Fruit fly (Drosophila melanogaster) whole organism, embryonic: ENCODE results near the gene Pvf3.

Experiments used
- Bteb2 ChIP-seq: fragments of 200-800 bp; sonication (Bioruptor generic); optimal IDR thresholded peaks from 2 replicates; lab custom pipeline; 2016; ENCODE audit warnings: missing biosample characterization, missing genetic modification characterization
- CG12104 ChIP-seq: fragments of 200-800 bp; sonication (Bioruptor generic); optimal IDR thresholded peaks from 3 replicates; lab custom pipeline; 2016; ENCODE audit warnings: missing biosample characterization, missing genetic modification characterization
- CG12299 ChIP-seq: fragments of 200-800 bp; sonication (Bioruptor generic); optimal IDR thresholded peaks from 2 replicates; lab custom pipeline; 2018; ENCODE audit warnings: missing biosample characterization, mild to moderate bottlenecking, missing genetic modification characterization
- CG12659 ChIP-seq: fragments of 200-800 bp; sonication (Bioruptor generic); optimal IDR thresholded peaks from 3 replicates; lab custom pipeline; 2017; ENCODE audit warnings: mild to moderate bottlenecking, missing biosample characterization, missing genetic modification reagents, missing genetic modification characterization
- CG1529 ChIP-seq: fragments of 200-800 bp; sonication (Bioruptor generic); optimal IDR thresholded peaks from 3 replicates; lab custom pipeline; 2018; ENCODE audit warnings: missing biosample characterization, missing genetic modification characterization
- CG1602 ChIP-seq: fragments of 200-800 bp; sonication (Bioruptor generic); optimal IDR thresholded peaks from 3 replicates; lab custom pipeline; 2016; ENCODE audit warnings: missing biosample characterization, missing genetic modification characterization
- CG16815 ChIP-seq: fragments of 200-800 bp; sonication (Bioruptor generic); optimal IDR thresholded peaks from 3 replicates; lab custom pipeline; 2017; ENCODE audit warnings: missing biosample characterization, mild to moderate bottlenecking, missing genetic modification characterization
- CG18262 ChIP-seq: fragments of 200-800 bp; optimal IDR thresholded peaks from 3 replicates; lab custom pipeline; 2019; ENCODE audit warnings: missing biosample characterization, mild to moderate bottlenecking, missing genetic modification characterization, moderate library complexity
- CG2199 ChIP-seq: fragments of 200-800 bp; sonication (Bioruptor generic); IDR thresholded peaks from 3 replicates; pipeline ENCODE4 v1.3.6; 2022; ENCODE audit warnings: missing biosample characterization, missing genetic modification characterization
- CG31224 ChIP-seq: fragments of 200-800 bp; sonication (Bioruptor generic); IDR thresholded peaks from 2 replicates; pipeline ENCODE4 v1.3.6; 2022; ENCODE audit warnings: missing biosample characterization, missing genetic modification characterization
- CG5180 ChIP-seq: fragments of 200-800 bp; sonication (Bioruptor generic); optimal IDR thresholded peaks from 3 replicates; lab custom pipeline; 2017; ENCODE audit warnings: missing biosample characterization, missing genetic modification characterization, mild to moderate bottlenecking, moderate library complexity, missing genetic modification reagents
- CG7963 ChIP-seq: fragments of 200-800 bp; sonication (Bioruptor generic); IDR thresholded peaks from 3 replicates; pipeline ENCODE4 v1.3.6; 2022; ENCODE audit warnings: missing biosample characterization, missing genetic modification characterization; ENCODE audit not compliant: partially characterized antibody
- CG8359 ChIP-seq: fragments of 200-800 bp; sonication (Bioruptor generic); optimal IDR thresholded peaks from 2 replicates; lab custom pipeline; 2017; ENCODE audit warnings: missing biosample characterization, mild to moderate bottlenecking, missing genetic modification characterization, borderline replicate concordance
- CG8388 ChIP-seq: fragments of 200-800 bp; sonication (Bioruptor generic); optimal IDR thresholded peaks from 2 replicates; lab custom pipeline; 2019; ENCODE audit warnings: missing biosample characterization, mild to moderate bottlenecking, missing genetic modification characterization, moderate library complexity
- CG8478 ChIP-seq: fragments of >200 bp; optimal IDR thresholded peaks from 2 replicates; lab custom pipeline; 2018
- CG8924 ChIP-seq: fragments of 200-800 bp; optimal IDR thresholded peaks from 3 replicates; lab custom pipeline; 2019; ENCODE audit warnings: missing biosample characterization, mild to moderate bottlenecking, missing genetic modification characterization, moderate library complexity
- D ChIP-seq, 2 experiments: fragments of 200-800 bp in 1 of 2; fragments of >200 bp in 1 of 2; sonication (Bioruptor generic) in 1 of 2; optimal IDR thresholded peaks; 2 replicates in 1 of 2; 3 replicates in 1 of 2; lab custom pipeline; 2017; ENCODE audit warnings: mild to moderate bottlenecking in 1 of 2, missing biosample characterization in 1 of 2, missing genetic modification characterization in 1 of 2, missing genetic modification reagents in 1 of 2
- Dbx ChIP-seq: fragments of 200-800 bp; sonication (Bioruptor generic); IDR thresholded peaks from 3 replicates; pipeline ENCODE4 v1.3.6; 2022; ENCODE audit warnings: missing biosample characterization, missing genetic modification characterization
- Deaf1 ChIP-seq: fragments of 200-800 bp; optimal IDR thresholded peaks from 3 replicates; lab custom pipeline; 2019; ENCODE audit warnings: missing biosample characterization, mild to moderate bottlenecking, missing genetic modification characterization, moderate library complexity
- Kr ChIP-seq: fragments of 200-800 bp; sonication (Bioruptor generic); optimal IDR thresholded peaks from 2 replicates; lab custom pipeline; 2017; ENCODE audit warnings: missing biosample characterization, mild to moderate bottlenecking, missing genetic modification characterization
- NC2α ChIP-seq: fragments of 200-800 bp; sonication (Bioruptor generic); optimal IDR thresholded peaks from 2 replicates; lab custom pipeline; 2016; ENCODE audit warnings: missing biosample characterization, missing genetic modification characterization
- Neu2 ChIP-seq: fragments of 200-800 bp; sonication (Bioruptor generic); optimal IDR thresholded peaks from 3 replicates; lab custom pipeline; 2016; ENCODE audit warnings: missing biosample characterization, missing genetic modification characterization, borderline replicate concordance
- Pdp1 ChIP-seq, 2 experiments: fragments of 200-800 bp; sonication (Bioruptor generic); optimal IDR thresholded peaks; 3 replicates each; lab custom pipeline; 2016; ENCODE audit warnings: missing biosample characterization in 2 of 2, missing genetic modification characterization in 2 of 2, mild to moderate bottlenecking in 1 of 2, moderate library complexity in 1 of 2
- Ravus ChIP-seq: fragments of 200-800 bp; sonication (Bioruptor generic); IDR thresholded peaks from 2 replicates; pipeline ENCODE4 v1.3.6; 2022; ENCODE audit warnings: missing biosample characterization, missing genetic modification characterization
- Scr ChIP-seq: fragments of 200-800 bp; sonication (Bioruptor generic); IDR thresholded peaks from 2 replicates; pipeline ENCODE4 v1.3.6; 2022; ENCODE audit warnings: missing biosample characterization, missing genetic modification characterization; ENCODE audit not compliant: partially characterized antibody
- Xbp1 ChIP-seq: fragments of 200-800 bp; sonication (Bioruptor generic); optimal IDR thresholded peaks from 3 replicates; lab custom pipeline; 2016; ENCODE audit warnings: missing biosample characterization, mild to moderate bottlenecking, missing genetic modification characterization
- Xrp1 ChIP-seq: fragments of 200-800 bp; sonication (Bioruptor generic); IDR thresholded peaks from 2 replicates; pipeline ENCODE4 v1.3.6; 2022; ENCODE audit warnings: missing biosample characterization, missing genetic modification characterization
- cad ChIP-seq: fragments of >200 bp; optimal IDR thresholded peaks from 2 replicates; lab custom pipeline; 2017; ENCODE audit warnings: missing biosample characterization, missing genetic modification characterization
- dmrt11E ChIP-seq: fragments of 200-800 bp; sonication (Bioruptor generic); optimal IDR thresholded peaks from 3 replicates; lab custom pipeline; 2018; ENCODE audit warnings: missing biosample characterization, mild to moderate bottlenecking, missing genetic modification characterization, moderate library complexity
- fd102C ChIP-seq: fragments of 200-800 bp; sonication (Bioruptor generic); optimal IDR thresholded peaks from 2 replicates; lab custom pipeline; 2018; ENCODE audit warnings: missing biosample characterization, mild to moderate bottlenecking, missing genetic modification characterization, moderate library complexity
- fd64A ChIP-seq: fragments of 200-800 bp; sonication (Bioruptor generic); optimal IDR thresholded peaks from 3 replicates; lab custom pipeline; 2018; ENCODE audit warnings: missing biosample characterization, mild to moderate bottlenecking, missing genetic modification characterization
- gem ChIP-seq: fragments of 200-800 bp; sonication (Bioruptor generic); optimal IDR thresholded peaks from 2 replicates; lab custom pipeline; 2019; ENCODE audit warnings: missing biosample characterization, mild to moderate bottlenecking, missing genetic modification characterization, moderate library complexity
- gfzf ChIP-seq: fragments of 200-800 bp; sonication (Bioruptor generic); optimal IDR thresholded peaks from 2 replicates; lab custom pipeline; 2016; ENCODE audit warnings: missing biosample characterization, mild to moderate bottlenecking, missing genetic modification characterization, moderate library complexity
- grn ChIP-seq: fragments of 200-800 bp; sonication (Bioruptor generic); optimal IDR thresholded peaks from 3 replicates; lab custom pipeline; 2017; ENCODE audit warnings: missing biosample characterization, missing genetic modification characterization
- gsb-n ChIP-seq: fragments of 200-800 bp; sonication (Bioruptor generic); optimal IDR thresholded peaks from 3 replicates; lab custom pipeline; 2018; ENCODE audit warnings: missing biosample characterization, mild to moderate bottlenecking, missing genetic modification characterization
- ken ChIP-seq: fragments of 200-800 bp; sonication (Bioruptor generic); IDR thresholded peaks from 3 replicates; pipeline ENCODE4 v1.3.6; 2022; ENCODE audit warnings: missing biosample characterization, missing genetic modification characterization
- lilli ChIP-seq: fragments of 200-800 bp; sonication (Bioruptor generic); optimal IDR thresholded peaks from 3 replicates; lab custom pipeline; 2016; ENCODE audit warnings: missing biosample characterization, missing genetic modification characterization
- pb ChIP-seq: fragments of 200-800 bp; sonication (Bioruptor generic); optimal IDR thresholded peaks from 3 replicates; lab custom pipeline; 2016; ENCODE audit warnings: missing biosample characterization, missing genetic modification characterization
- pzg ChIP-seq: fragments of 200-800 bp; sonication (Bioruptor generic); optimal IDR thresholded peaks from 3 replicates; lab custom pipeline; 2018; ENCODE audit warnings: missing biosample characterization, mild to moderate bottlenecking, missing genetic modification characterization, moderate library complexity
- row ChIP-seq: fragments of 200-800 bp; sonication (Bioruptor generic); IDR thresholded peaks from 3 replicates; pipeline ENCODE4 v1.3.6; 2022; ENCODE audit warnings: missing biosample characterization, missing genetic modification characterization
- tll ChIP-seq, 2 experiments: fragments of 200-800 bp in 1 of 2; fragments of >200 bp in 1 of 2; sonication (Bioruptor generic) in 1 of 2; optimal IDR thresholded peaks; 2 replicates each; lab custom pipeline; 2017 to 2019; ENCODE audit warnings: missing biosample characterization in 2 of 2, missing genetic modification characterization in 2 of 2, mild to moderate bottlenecking in 1 of 2, moderate library complexity in 1 of 2
- twi ChIP-seq: fragments of 200-800 bp; optimal IDR thresholded peaks from 2 replicates; lab custom pipeline; 2019; ENCODE audit warnings: missing biosample characterization, mild to moderate bottlenecking, missing genetic modification characterization, moderate library complexity
- unpg ChIP-seq: fragments of 200-800 bp; sonication (Bioruptor generic); optimal IDR thresholded peaks from 3 replicates; lab custom pipeline; 2018; ENCODE audit warnings: missing biosample characterization, mild to moderate bottlenecking, missing genetic modification characterization, moderate library complexity
- wdn ChIP-seq: fragments of 200-800 bp; sonication (Bioruptor generic); IDR thresholded peaks from 2 replicates; pipeline ENCODE4 v1.3.6; 2022; ENCODE audit warnings: missing biosample characterization, missing genetic modification characterization
- zen ChIP-seq: fragments of 200-800 bp; sonication (Bioruptor generic); optimal IDR thresholded peaks from 3 replicates; lab custom pipeline; 2018; ENCODE audit warnings: missing biosample characterization, mild to moderate bottlenecking, missing genetic modification characterization, moderate library complexity
- zfh1 ChIP-seq: fragments of 200-800 bp; sonication (Bioruptor generic); IDR thresholded peaks from 3 replicates; pipeline ENCODE4 v1.3.6; 2022; ENCODE audit warnings: missing biosample characterization, missing genetic modification characterization

Gene Pvf3

DNA sequence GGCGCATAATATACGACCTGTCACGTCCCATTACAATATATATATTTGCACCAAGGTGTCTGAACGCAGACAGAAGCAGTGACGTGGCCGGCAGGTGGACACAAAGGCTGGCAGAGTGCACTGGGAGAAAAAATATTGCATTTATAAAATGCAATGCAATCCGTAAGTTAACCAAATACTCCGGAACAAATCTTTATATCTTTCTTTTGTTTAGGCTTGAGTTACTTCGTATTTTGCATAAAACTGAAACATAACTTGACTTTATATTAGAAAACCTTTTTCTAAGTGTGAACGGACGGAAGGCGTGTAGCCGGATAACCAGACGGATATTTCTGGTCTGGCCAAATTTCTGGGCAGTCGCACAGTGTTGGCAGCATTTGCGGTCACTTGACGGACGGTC, 13.4 kb downstream of the Pvf3 start (continued):
- peak; percentile 6 for TF ChIP-seq lilli (GFP tag; lab: Kevin White, UChicago)
- peak; percentile 22; the same call in 1 of the 3 replicates for TF ChIP-seq row (GFP tag; lab: Robert Waterston, UW)
- TF ChIP-seq dmrt11E (tag; lab: Kevin White, UChicago): peak; percentile 47
- TF ChIP-seq Bteb2 (GFP tag; lab: Kevin White, UChicago): no peak
- peak; percentile 30 for TF ChIP-seq Xbp1
- peak; percentile 42 for TF ChIP-seq gem (tag; lab: Kevin White, UChicago)
- peak; percentile 78 for TF ChIP-seq fd102C (GFP tag; lab: Kevin White, UChicago)
- no peak for TF ChIP-seq CG12299 (tag; lab: Kevin White, UChicago)
- TF ChIP-seq zfh1 (GFP tag; lab: Robert Waterston, UW): 0 out of 3 replicates have a peak, but pooled peaks have one; percentile 18
- peak; percentile 5 for TF ChIP-seq CG8924 (tag; lab: Kevin White, UChicago)
- TF ChIP-seq Xrp1 (GFP tag; lab: Robert Waterston, UW): peak; percentile 33; the same call in 1 of the 2 replicates
- no peak for TF ChIP-seq CG12659 (GFP tag; lab: Kevin White, UChicago)
- TF ChIP-seq Pdp1 (GFP tag; optimal IDR thresholded peaks at IDR 0.05; lab: Kevin White, UChicago): no peak
- no peak for TF ChIP-seq Scr (GFP tag; lab: Robert Waterston, UW)
- no peak for TF ChIP-seq CG31224 (GFP tag; lab: Robert Waterston, UW)
- TF ChIP-seq, all 482 proteins: peak for 37

DNA sequence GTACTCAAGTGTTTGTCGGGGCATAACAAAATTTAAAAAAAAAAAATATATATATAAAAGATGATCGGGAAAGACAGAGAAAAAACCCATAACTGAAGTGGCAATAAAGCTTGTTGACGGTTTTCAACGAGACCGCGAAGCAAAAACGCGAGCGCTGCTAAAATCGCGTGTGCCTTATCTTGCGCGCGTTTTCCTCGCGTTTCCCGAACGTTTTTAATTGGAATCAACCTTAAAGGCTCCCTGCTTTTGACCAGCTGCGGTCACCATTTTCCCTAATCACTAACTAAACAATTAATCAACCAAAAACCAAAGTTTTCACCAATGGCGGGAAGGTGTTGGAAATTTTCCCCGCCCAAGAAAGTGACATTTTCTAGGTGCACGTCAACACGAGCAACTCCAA, 17.4 kb downstream of the Pvf3 start:
- TF ChIP-seq CG8359 (GFP tag; lab: Kevin White, UChicago): peak; percentile 99
- no peak for TF ChIP-seq ken (GFP tag; lab: Robert Waterston, UW)

- TF ChIP-seq Deaf1 (tag; lab: Kevin White, UChicago) (no peak), CG12104 (no peak), unpg (no peak), D (optimal IDR thresholded peaks at IDR 0.05; lab: Kevin White, UChicago) (peak; percentile 99), D (GFP tag; optimal IDR thresholded peaks at IDR 0.05; lab: Kevin White, UChicago) (no peak), CG1602 (GFP tag; lab: Kevin White, UChicago) (no peak), zen (tag; lab: Kevin White, UChicago) (peak; percentile 75), tll (GFP tag; optimal IDR thresholded peaks at IDR 0.05; lab: Kevin White, UChicago) (peak in 1 of 2 experiments; percentile 94), CG5180 (GFP tag; lab: Kevin White, UChicago) (no peak), pb (GFP tag; lab: Kevin White, UChicago) (no peak), fd64A (GFP tag; lab: Kevin White, UChicago) (no peak), CG2199 (GFP tag; lab: Robert Waterston, UW) (peak; percentile 79; the same call in 1 of the 3 replicates), gfzf (no peak), Dbx (GFP tag; lab: Robert Waterston, UW) (no peak), Xbp1 (no peak), CG1529 (GFP tag; lab: Kevin White, UChicago) (no peak), CG7963 (GFP tag; lab: Robert Waterston, UW) (no peak), pzg (no peak), CG8478 (no peak), Kr (GFP tag; lab: Kevin White, UChicago) (peak; percentile 72), Neu2 (GFP tag; lab: Kevin White, UChicago) (no peak), twi (tag; lab: Kevin White, UChicago) (no peak), wdn (GFP tag; lab: Robert Waterston, UW) (no peak), CG8388 (no peak), cad (GFP tag; lab: Kevin White, UChicago) (peak; percentile 77), gsb-n (no peak), grn (GFP tag; lab: Kevin White, UChicago) (peak; percentile 5), CG16815 (GFP tag; lab: Kevin White, UChicago) (no peak), NC2α (GFP tag; lab: Kevin White, UChicago) (no peak), CG18262 (tag; lab: Kevin White, UChicago) (no peak), Ravus (GFP tag; lab: Robert Waterston, UW) (no peak)
These were observed 18.9 kb downstream of the Pvf3 start for dm6 chr2L:7138516-7139061.
